Fruit fly (Drosophila melanogaster): ENCODE measurements around the gene Cpr72Ec.
A peak's percentile ranks its signal among the peaks of the same experiment; 100 is the strongest.

Cpr72Ec gene

DNA sequence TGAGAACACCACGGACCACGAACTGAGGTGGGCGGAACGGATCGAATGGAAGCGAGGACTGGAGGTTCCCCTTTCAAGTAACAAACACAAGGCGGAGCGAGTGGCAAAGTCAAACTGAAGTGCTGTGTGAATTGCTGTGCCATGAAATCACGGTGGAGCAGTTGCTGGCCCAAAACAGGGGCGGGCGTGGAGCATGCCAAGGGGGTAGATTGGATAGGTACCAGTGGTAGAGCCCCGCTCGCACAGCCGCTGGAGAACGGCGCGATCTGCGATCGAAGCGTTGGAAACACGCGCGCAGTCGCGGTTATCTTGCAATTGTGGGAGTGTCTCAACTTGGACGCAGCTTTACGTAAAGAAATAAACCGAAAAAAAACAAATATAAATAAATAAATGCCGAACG, 39.4 kb downstream of the Cpr72Ec start, which contains the start of gene CG13038 (continued):
- TF ChIP-seq Dref (GFP tag; IDR thresholded peaks at IDR 0.05) (0 out of 2 replicates have a peak, but pooled peaks have one; percentile 13), nerfin-2 (GFP tag; IDR thresholded peaks at IDR 0.05; ENCODE audit: partially characterized antibody) (no peak), ci (GFP tag; IDR thresholded peaks at IDR 0.05) (0 out of 3 replicates have a peak, but pooled peaks have one; percentile 19), ase (GFP tag; IDR thresholded peaks at IDR 0.05) (0 out of 3 replicates have a peak, but pooled peaks have one; percentile 18), CG12219 (GFP tag; optimal IDR thresholded peaks at IDR 0.05) (no peak), CG6175 (GFP tag; IDR thresholded peaks at IDR 0.05) (0 out of 3 replicates have a peak, but pooled peaks have one; percentile 23), danr (GFP tag; IDR thresholded peaks at IDR 0.05) (no peak), CG13123 (GFP tag; optimal IDR thresholded peaks at IDR 0.05) (no peak), Mrtf (GFP tag; IDR thresholded peaks at IDR 0.05) (0 out of 3 replicates have a peak, but pooled peaks have one; percentile 29), sd (tag; optimal IDR thresholded peaks at IDR 0.05) (peak; percentile 26), zen (tag; optimal IDR thresholded peaks at IDR 0.05) (no peak), CG14441 (GFP tag; IDR thresholded peaks at IDR 0.05) (peak; percentile 57), CG11085 (GFP tag; IDR thresholded peaks at IDR 0.05) (0 out of 2 replicates have a peak, but pooled peaks have one; percentile 35), bowl (GFP tag; IDR thresholded peaks at IDR 0.05) (0 out of 2 replicates have a peak, but pooled peaks have one; percentile 10), H15 (GFP tag; IDR thresholded peaks at IDR 0.05) (no peak), Jarid2 (GFP tag; optimal IDR thresholded peaks at IDR 0.05) (no peak), Ets65A (GFP tag) (peak; percentile 75), CG32532 (GFP tag; IDR thresholded peaks at IDR 0.05) (peak; percentile 48), E2f2 (GFP tag; IDR thresholded peaks at IDR 0.05) (no peak), Vsx1 (GFP tag; optimal IDR thresholded peaks at IDR 0.05) (no peak), h (optimal IDR thresholded peaks at IDR 0.05) (no peak), CG31224 (GFP tag; IDR thresholded peaks at IDR 0.05) (no peak)

DNA sequence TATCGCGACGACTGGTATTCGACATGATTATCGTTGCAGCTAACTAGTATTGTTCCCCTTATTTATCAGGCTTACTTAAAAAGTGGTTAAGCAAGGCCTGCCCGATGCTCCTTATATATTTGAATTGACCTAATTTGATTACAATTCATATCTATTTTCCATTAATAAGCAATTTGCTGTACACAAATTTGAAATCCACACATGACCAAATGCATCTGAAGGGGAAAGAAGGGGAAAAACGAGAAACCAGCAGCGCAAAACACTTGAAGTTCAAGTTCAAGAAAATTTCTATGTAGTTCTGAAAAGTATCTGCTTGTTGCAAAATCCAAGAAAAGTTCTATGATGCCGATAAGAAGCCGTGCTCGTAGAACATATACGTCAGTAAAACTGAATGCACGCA, 40.5 kb downstream of the Cpr72Ec start, which contains the start of the genes CG13040 and CG13039:
Gene CG13040, minus strand, starts transcription at position 101 of the 400 bp plus-strand sequence.
Gene CG13039, minus strand, starts transcription at position 106 of the 400 bp plus-strand sequence.
- TF ChIP-seq Nf-YC (tag; optimal IDR thresholded peaks at IDR 0.05) (no peak), Sox102F (GFP tag; optimal IDR thresholded peaks at IDR 0.05) (no peak), gt (GFP tag; IDR thresholded peaks at IDR 0.05) (no peak), insv (GFP tag; optimal IDR thresholded peaks at IDR 0.05) (no peak), CG10565 (GFP tag; optimal IDR thresholded peaks at IDR 0.05) (no peak), lov (optimal IDR thresholded peaks at IDR 0.05) (no peak), lov (GFP tag; IDR thresholded peaks at IDR 0.05) (no peak), CG7745 (tag; optimal IDR thresholded peaks at IDR 0.05) (no peak), CG33557 (GFP tag; optimal IDR thresholded peaks at IDR 0.05) (no peak), E2f2 (GFP tag; IDR thresholded peaks at IDR 0.05) (no peak), CG42726 (GFP tag; IDR thresholded peaks at IDR 0.05; ENCODE audit: partially characterized antibody) (no peak), CG11093 (GFP tag; IDR thresholded peaks at IDR 0.05) (no peak), Dll (GFP tag; IDR thresholded peaks at IDR 0.05; ENCODE audit: partially characterized antibody) (no peak), CG4360 (GFP tag; IDR thresholded peaks at IDR 0.05) (no peak)

DNA sequence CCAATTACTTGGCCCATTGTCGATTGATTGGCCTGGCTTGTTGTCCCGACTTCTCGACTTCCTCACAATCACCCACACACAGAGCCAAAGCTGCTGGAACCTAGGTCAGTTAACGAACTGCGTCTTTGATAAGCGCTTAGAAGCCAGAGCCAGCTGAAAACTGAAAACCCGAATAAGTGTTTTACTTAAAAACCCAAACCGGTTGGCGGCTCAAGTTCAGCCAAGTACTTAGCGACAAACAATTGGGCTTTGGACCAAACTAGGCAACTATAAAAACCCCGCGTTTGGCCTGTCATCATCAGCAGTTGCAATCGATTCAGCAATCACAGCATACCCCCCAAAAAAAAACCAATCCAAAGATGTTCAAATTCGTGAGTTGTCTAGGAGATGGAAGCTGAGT, 43.8 kb downstream of the Cpr72Ec start, which contains the start of gene CG13059:
Gene CG13059, plus strand, starts transcription at position 301 of the 400 bp plus-strand sequence.
- TF ChIP-seq CG13123 (GFP tag; optimal IDR thresholded peaks at IDR 0.05) (no peak), bcd (GFP tag; optimal IDR thresholded peaks at IDR 0.05) (no peak), CHES-1-like (GFP tag; optimal IDR thresholded peaks at IDR 0.05) (no peak), Doc2 (GFP tag; IDR thresholded peaks at IDR 0.05) (no peak), so (GFP tag; IDR thresholded peaks at IDR 0.05) (no peak), cg (GFP tag; optimal IDR thresholded peaks at IDR 0.05) (no peak), Atf3 (GFP tag; optimal IDR thresholded peaks at IDR 0.05) (no peak), Sox100B (GFP tag; optimal IDR thresholded peaks at IDR 0.05) (no peak), CG42726 (GFP tag; IDR thresholded peaks at IDR 0.05; ENCODE audit: partially characterized antibody) (no peak), ATbp (GFP tag; optimal IDR thresholded peaks at IDR 0.05) (no peak), CG6791 (GFP tag; IDR thresholded peaks at IDR 0.05; ENCODE audit: partially characterized antibody) (no peak), gem (tag; optimal IDR thresholded peaks at IDR 0.05) (no peak)
